In genomic region chrX:3181376-3181775, ce11 we compare ENCODE assay signal across 6 worm cellular contexts.
TF ChIP-seq lines count a peak whose summit lies in the region.

No protein-coding gene starts in this region.

TF ChIP-seq in whole organism, L1 larva, 84 proteins besides CTCF, POLR2A, EP300 and RAD21:
- TF ChIP-seq unc-62 (GFP tag; optimal IDR thresholded peaks at IDR 0.05; lab: Kevin White, UChicago), result no peak
- peak; percentile 71 for TF ChIP-seq fkh-10 (GFP tag; optimal IDR thresholded peaks at IDR 0.05; lab: Kevin White, UChicago)
- peak; percentile 66 for TF ChIP-seq lin-14 (GFP tag; optimal IDR thresholded peaks at IDR 0.05; lab: Kevin White, UChicago)
- no peak for TF ChIP-seq egl-27 (tag; optimal IDR thresholded peaks at IDR 0.05; lab: Kevin White, UChicago)
- peak in 1 of 3 experiments; percentile 2 for TF ChIP-seq ceh-82 (tag; optimal IDR thresholded peaks at IDR 0.05; lab: Kevin White, UChicago)
- no peak for TF ChIP-seq nhr-76 (tag; optimal IDR thresholded peaks at IDR 0.05; lab: Kevin White, UChicago)
- TF ChIP-seq nhr-47 (tag; optimal IDR thresholded peaks at IDR 0.05; lab: Kevin White, UChicago), result no peak
- TF ChIP-seq mep-1 (tag; optimal IDR thresholded peaks at IDR 0.05; lab: Kevin White, UChicago), result no peak
TF ChIP-seq in whole organism, L1 larva: peak in this region for 3.

TF ChIP-seq in whole organism, L3 larva, 47 proteins besides CTCF, POLR2A, EP300 and RAD21:
- TF ChIP-seq hmg-11 (tag; optimal IDR thresholded peaks at IDR 0.05; lab: Kevin White, UChicago) (peak; percentile 8), ZK546.5 (tag; optimal IDR thresholded peaks at IDR 0.05; lab: Kevin White, UChicago) (no peak), fkh-2 (tag; optimal IDR thresholded peaks at IDR 0.05; lab: Kevin White, UChicago) (no peak), fkh-10 (GFP tag; optimal IDR thresholded peaks at IDR 0.05; lab: Kevin White, UChicago) (peak; percentile 40), pha-4 (tag; optimal IDR thresholded peaks at IDR 0.05; lab: Kevin White, UChicago) (no peak), nhr-25 (tag; optimal IDR thresholded peaks at IDR 0.05; lab: Kevin White, UChicago) (no peak), R02D3.7 (tag; optimal IDR thresholded peaks at IDR 0.05; lab: Kevin White, UChicago) (no peak), nhr-12 (tag; optimal IDR thresholded peaks at IDR 0.05; lab: Kevin White, UChicago) (no peak), nfya-1 (tag; optimal IDR thresholded peaks at IDR 0.05; lab: Kevin White, UChicago; ENCODE audit: insufficient read depth) (no peak), jun-1 (tag; optimal IDR thresholded peaks at IDR 0.05; lab: Kevin White, UChicago) (no peak), elt-1 (tag; optimal IDR thresholded peaks at IDR 0.05; lab: Kevin White, UChicago) (no peak), ama-1 (optimal IDR thresholded peaks at IDR 0.05; lab: Kevin White, UChicago) (no peak), daf-12 (tag; optimal IDR thresholded peaks at IDR 0.05; lab: Kevin White, UChicago) (no peak), nhr-76 (tag; optimal IDR thresholded peaks at IDR 0.05; lab: Kevin White, UChicago) (no peak)
TF ChIP-seq in whole organism, L3 larva: peak in this region for 2.

TF ChIP-seq in whole organism, L4 larva, 104 proteins besides CTCF, POLR2A, EP300 and RAD21:
- TF ChIP-seq Y105C5A.15 (GFP tag; IDR thresholded peaks at IDR 0.05; lab: Robert Waterston, UW) (no peak), set-16 (GFP tag; IDR thresholded peaks at IDR 0.05; lab: Robert Waterston, UW) (peak; percentile 33; the same call in 1 of the 2 replicates)

TF ChIP-seq in whole organism, late embryonic, 69 proteins besides CTCF, POLR2A, EP300 and RAD21:
- TF ChIP-seq ceh-6 (GFP tag; optimal IDR thresholded peaks at IDR 0.05; lab: Kevin White, UChicago), result no peak
- no peak for TF ChIP-seq odd-2 (tag; optimal IDR thresholded peaks at IDR 0.05; lab: Kevin White, UChicago)
- TF ChIP-seq rnt-1 (tag; optimal IDR thresholded peaks at IDR 0.05; lab: Kevin White, UChicago), result no peak
- peak; percentile 91 for TF ChIP-seq unc-42 (tag; optimal IDR thresholded peaks at IDR 0.05; lab: Kevin White, UChicago)
- no peak for TF ChIP-seq fax-1 (tag; optimal IDR thresholded peaks at IDR 0.05; lab: Kevin White, UChicago)

TF ChIP-seq in whole organism, mixed stage, embryonic, 35 proteins besides CTCF, POLR2A, EP300 and RAD21:
- TF ChIP-seq blmp-1 (tag; optimal IDR thresholded peaks at IDR 0.05; lab: Kevin White, UChicago) (no peak), ces-1 (GFP tag; optimal IDR thresholded peaks at IDR 0.05; lab: Kevin White, UChicago) (peak; percentile 87), hlh-1 (tag; optimal IDR thresholded peaks at IDR 0.05; lab: Kevin White, UChicago) (no peak)

TF ChIP-seq in whole organism, young adult, 124 proteins besides CTCF, POLR2A, EP300 and RAD21:
- no peak for TF ChIP-seq F10E7.11 (tag; optimal IDR thresholded peaks at IDR 0.05; lab: Kevin White, UChicago)
- TF ChIP-seq zfh-2 (GFP tag; conservative IDR thresholded peaks at IDR 0.05; lab: Robert Waterston, UW), result peak; percentile 61
